Fruit fly (Drosophila melanogaster): ENCODE data around the gene CG13722.

The CG13722 gene

dm6 chr3L:4490702-4491243, at the start of gene CG13722:
Gene CG13722 (minus strand): TSS chr3L:4490963.
- TF ChIP-seq EcR (GFP tag; optimal IDR thresholded peaks at IDR 0.05), result no peak
- no peak for TF ChIP-seq Dll (optimal IDR thresholded peaks at IDR 0.05)
- no peak for TF ChIP-seq psq (optimal IDR thresholded peaks at IDR 0.05)
- no peak for TF ChIP-seq usp (GFP tag; optimal IDR thresholded peaks at IDR 0.05)
- TF ChIP-seq CG8478 (optimal IDR thresholded peaks at IDR 0.05), result no peak
- no peak for TF ChIP-seq pan (optimal IDR thresholded peaks at IDR 0.05)

DNA sequence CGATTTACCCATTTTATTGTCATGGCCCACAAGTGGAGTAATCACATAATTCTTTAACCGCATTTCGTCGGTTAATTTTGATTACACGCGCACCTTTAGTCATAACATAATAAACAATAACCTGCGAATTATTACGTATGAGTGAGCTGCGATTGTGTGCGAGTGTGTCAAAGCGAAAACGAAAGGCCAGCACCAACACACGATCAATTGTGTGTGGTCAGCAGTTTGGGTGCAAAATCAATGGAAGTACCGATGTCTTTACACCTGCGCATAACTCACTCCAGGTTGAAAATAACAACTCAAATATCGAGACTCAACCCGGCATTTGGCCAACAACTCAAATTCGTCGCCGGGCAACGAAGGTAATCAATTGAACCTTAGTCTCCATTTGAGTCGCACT, 43.7 kb upstream of the CG13722 start:
- no peak for TF ChIP-seq pan (optimal IDR thresholded peaks at IDR 0.05)
- TF ChIP-seq EcR (GFP tag; optimal IDR thresholded peaks at IDR 0.05), result no peak
- no peak for TF ChIP-seq CG8478 (optimal IDR thresholded peaks at IDR 0.05)

DNA sequence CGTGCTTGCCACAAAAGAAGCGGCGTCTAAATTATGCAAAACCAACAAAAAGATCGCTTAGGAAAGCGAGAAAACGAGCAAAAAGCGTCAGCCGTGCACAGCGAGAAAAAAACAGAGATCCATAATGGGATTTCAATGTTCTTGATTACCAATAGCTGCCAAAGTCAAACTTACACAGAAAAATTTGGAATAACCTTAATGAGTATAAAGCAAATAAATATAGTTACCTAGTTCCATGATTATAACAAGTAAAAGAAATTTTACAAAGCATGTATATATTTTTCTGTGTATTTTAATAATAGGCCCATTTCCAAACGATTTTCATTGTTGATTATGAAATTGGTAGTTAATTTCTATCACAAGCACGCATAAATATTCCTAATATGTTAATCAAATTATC, 43.2 kb upstream of the CG13722 start:
- no peak for TF ChIP-seq EcR (GFP tag; optimal IDR thresholded peaks at IDR 0.05)
- TF ChIP-seq usp (GFP tag; optimal IDR thresholded peaks at IDR 0.05), result no peak
- no peak for TF ChIP-seq Dll (optimal IDR thresholded peaks at IDR 0.05)
- TF ChIP-seq CG8478 (optimal IDR thresholded peaks at IDR 0.05), result no peak
- TF ChIP-seq pan (optimal IDR thresholded peaks at IDR 0.05), result no peak
- no peak for TF ChIP-seq psq (optimal IDR thresholded peaks at IDR 0.05)

DNA sequence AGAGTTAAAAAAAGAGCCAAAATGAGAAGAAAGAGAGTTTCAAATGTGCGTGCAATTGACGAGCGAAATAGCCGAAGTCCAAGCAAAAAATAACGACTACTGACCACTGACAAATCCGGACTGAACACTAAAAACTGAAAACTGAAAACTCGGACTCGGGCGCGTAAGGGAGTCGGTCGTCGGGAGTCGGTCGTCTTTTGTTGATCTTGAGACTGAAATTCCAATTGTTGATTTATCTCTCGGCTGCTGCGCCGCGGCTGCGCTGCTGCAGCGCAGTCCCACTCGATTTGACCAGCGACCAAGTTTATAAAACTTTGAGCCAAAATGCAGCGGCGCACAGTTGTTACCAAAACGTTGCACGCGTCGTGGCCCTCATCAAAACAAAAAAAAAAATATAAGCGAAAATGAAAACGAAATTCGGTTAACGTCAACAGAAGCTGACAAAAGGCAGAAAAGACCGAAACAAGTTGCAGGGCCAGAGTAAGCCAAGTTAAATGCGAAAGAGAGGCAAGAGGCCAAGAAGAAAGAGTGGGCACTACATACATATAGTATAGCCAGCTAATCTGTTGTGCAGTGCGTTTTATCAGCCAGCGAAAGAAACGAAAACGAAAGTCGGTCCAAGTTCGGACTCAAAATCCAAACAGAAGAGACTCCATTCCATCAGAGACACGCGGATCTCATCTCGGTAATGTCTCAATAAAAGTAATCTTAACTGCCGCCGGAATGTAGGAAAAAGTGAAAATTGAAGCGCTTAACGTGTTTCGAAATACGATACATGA, 42.3 kb upstream of the CG13722 start, which contains the start of gene CG11353:
Gene CG11353 (plus strand): TSS at position 330 of the 779 bp plus-strand sequence.
- TF ChIP-seq EcR (GFP tag; optimal IDR thresholded peaks at IDR 0.05), result no peak

DNA sequence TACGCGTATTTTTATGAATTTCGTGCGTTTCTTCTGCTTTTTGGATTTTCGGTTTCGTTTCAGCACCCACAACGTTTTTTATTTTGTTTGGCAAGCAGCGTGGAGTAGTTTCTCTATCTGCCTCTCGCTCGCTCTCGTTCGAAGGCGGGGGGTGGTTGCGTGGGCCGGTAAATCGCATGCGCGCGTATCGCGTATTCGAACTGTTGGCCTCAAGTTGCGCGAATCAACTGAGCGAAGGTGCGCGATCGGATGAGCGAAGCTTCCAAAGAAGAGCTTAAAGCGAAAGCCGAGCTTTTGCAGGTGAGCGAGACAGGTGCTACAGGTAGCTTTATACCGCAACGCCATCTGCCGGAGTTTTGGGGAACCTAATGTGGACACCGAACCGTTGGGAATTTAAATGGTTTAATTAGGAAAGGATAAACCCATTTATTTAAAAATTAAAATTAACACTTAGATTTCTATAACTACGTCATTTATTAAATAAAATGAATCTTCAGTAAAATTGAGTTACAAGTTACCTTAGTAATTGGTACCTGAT, 41.2 kb upstream of the CG13722 start, which contains the start of gene Tie:
Gene Tie (minus strand): TSS at position 205 of the 538 bp plus-strand sequence.
- TF ChIP-seq Dll (optimal IDR thresholded peaks at IDR 0.05) (no peak), psq (optimal IDR thresholded peaks at IDR 0.05) (no peak), CG8478 (optimal IDR thresholded peaks at IDR 0.05) (no peak), EcR (GFP tag; optimal IDR thresholded peaks at IDR 0.05) (no peak), pan (optimal IDR thresholded peaks at IDR 0.05) (no peak), usp (GFP tag; optimal IDR thresholded peaks at IDR 0.05) (no peak)

DNA sequence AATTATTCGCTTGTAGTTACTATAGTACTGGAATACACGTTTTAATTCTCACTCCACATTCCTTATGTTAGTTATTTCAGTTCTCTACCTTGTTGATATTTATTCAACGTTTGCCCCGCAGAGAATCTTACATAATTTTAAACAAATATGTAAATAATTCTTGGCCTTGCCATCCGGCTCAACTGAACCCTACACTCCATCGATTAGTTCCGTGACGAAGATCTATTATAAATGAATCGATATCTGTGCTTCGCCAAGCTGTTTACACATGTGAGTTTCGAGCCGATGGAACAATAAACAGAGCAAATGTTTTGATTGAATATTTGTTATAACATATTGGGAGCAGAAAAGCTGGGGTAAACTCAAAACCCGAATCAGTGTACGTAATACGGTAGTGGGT, 31.0 kb upstream of the CG13722 start:
- no peak for TF ChIP-seq CG8478 (optimal IDR thresholded peaks at IDR 0.05)
- no peak for TF ChIP-seq Dll (optimal IDR thresholded peaks at IDR 0.05)

DNA sequence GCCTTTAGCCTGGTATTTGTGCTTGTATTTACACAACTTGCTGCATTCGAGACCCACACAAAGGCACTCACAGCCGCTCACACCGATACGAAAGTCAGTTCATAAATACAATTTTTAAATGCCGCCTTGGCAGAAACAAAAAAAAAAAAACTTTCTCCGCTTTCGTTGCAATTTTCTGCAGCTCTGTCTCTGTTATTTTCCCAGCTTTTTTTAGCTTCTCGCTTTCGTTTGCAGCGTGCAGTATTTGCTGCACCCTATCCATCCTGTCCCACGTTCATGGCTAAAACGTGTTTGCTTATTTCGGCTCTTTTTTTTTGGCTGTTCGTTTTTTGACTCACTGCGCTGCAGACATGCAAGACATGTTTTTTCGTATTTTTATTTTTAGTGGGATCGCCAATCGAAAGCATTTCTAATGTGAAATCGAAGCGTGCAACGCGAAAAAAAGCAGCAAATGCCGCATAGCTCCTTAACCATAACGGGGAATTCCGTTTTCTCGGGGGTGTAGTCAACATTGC, 28.7 kb upstream of the CG13722 start:
- TF ChIP-seq psq (optimal IDR thresholded peaks at IDR 0.05), result no peak
- TF ChIP-seq usp (GFP tag; optimal IDR thresholded peaks at IDR 0.05), result no peak
- TF ChIP-seq pan (optimal IDR thresholded peaks at IDR 0.05), result no peak
- TF ChIP-seq CG8478 (optimal IDR thresholded peaks at IDR 0.05), result no peak
- no peak for TF ChIP-seq Dll (optimal IDR thresholded peaks at IDR 0.05)
- TF ChIP-seq EcR (GFP tag; optimal IDR thresholded peaks at IDR 0.05), result no peak

DNA sequence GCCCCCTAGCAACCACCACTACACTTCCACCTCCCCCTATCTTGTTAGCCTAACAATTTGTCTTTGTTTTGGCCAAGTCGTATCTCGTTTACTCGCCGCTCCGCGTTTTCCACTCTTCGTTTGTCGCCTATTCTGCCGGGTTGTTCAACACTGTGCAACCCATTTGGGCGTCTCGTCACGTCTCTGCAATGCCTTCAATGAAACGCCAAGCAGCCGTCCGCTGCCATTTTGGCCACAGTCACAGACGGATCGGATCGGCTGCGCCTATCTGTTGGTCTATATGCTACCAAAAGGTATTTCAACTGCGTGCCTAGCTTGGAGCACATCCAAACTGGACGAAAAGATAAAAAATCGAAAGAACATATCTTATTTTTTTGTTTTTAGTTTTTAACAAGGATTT, 25.6 kb upstream of the CG13722 start:
- TF ChIP-seq Dll (optimal IDR thresholded peaks at IDR 0.05), result no peak
- TF ChIP-seq usp (GFP tag; optimal IDR thresholded peaks at IDR 0.05), result no peak
- TF ChIP-seq pan (optimal IDR thresholded peaks at IDR 0.05), result no peak
- TF ChIP-seq EcR (GFP tag; optimal IDR thresholded peaks at IDR 0.05), result no peak
- no peak for TF ChIP-seq psq (optimal IDR thresholded peaks at IDR 0.05)

dm6 chr3L:4510317-4510716, 19.6 kb upstream of the CG13722 start:
- no peak for TF ChIP-seq usp (GFP tag; optimal IDR thresholded peaks at IDR 0.05)

- TF ChIP-seq CG8478 (optimal IDR thresholded peaks at IDR 0.05) (no peak), EcR (GFP tag; optimal IDR thresholded peaks at IDR 0.05) (no peak), Dll (optimal IDR thresholded peaks at IDR 0.05) (no peak), pan (optimal IDR thresholded peaks at IDR 0.05) (no peak), usp (GFP tag; optimal IDR thresholded peaks at IDR 0.05) (no peak), psq (optimal IDR thresholded peaks at IDR 0.05) (no peak)
Observed at dm6 chr3L:4508926-4509457, 18.2 kb upstream of the CG13722 start.

dm6 chr3L:4508307-4508706, 17.5 kb upstream of the CG13722 start, which contains the start of gene NT1:
Gene NT1 (minus strand): TSS chr3L:4508433.
- TF ChIP-seq EcR (GFP tag; optimal IDR thresholded peaks at IDR 0.05) (peak in 1 of 2 experiments; percentile 50), Dll (optimal IDR thresholded peaks at IDR 0.05) (no peak)

dm6 chr3L:4507846-4508245, 17.1 kb upstream of the CG13722 start:
- TF ChIP-seq psq (optimal IDR thresholded peaks at IDR 0.05), result no peak
- no peak for TF ChIP-seq usp (GFP tag; optimal IDR thresholded peaks at IDR 0.05)
- no peak for TF ChIP-seq EcR (GFP tag; optimal IDR thresholded peaks at IDR 0.05)
- TF ChIP-seq CG8478 (optimal IDR thresholded peaks at IDR 0.05), result no peak
- no peak for TF ChIP-seq pan (optimal IDR thresholded peaks at IDR 0.05)
- no peak for TF ChIP-seq Dll (optimal IDR thresholded peaks at IDR 0.05)

dm6 chr3L:4501406-4501805, 10.6 kb upstream of the CG13722 start:
- TF ChIP-seq usp (GFP tag; optimal IDR thresholded peaks at IDR 0.05) (no peak), pan (optimal IDR thresholded peaks at IDR 0.05) (no peak)
